Fruit fly (Drosophila melanogaster): ENCODE measurements around the gene subdued.

The subdued gene

DNA sequence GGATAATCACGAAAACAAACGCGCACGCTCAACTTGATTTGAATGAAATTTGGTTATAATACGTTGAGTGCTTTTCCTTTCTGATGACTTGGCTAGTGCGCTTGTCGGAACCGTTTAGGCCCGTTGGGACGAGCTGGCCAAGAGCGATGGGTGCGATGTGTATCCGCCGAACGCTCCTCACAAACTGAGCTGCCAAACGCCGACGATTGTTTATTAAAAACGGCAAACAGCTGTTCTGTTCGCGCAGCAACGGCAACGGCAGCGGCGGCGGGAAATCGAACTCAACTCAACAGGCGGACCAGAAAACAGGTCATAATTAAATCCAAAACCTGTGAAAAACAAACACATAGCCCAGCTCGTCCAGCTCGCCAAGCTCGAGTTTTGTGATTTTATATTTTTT is 21.6 kb downstream of the subdued start (continued):
- no peak; the same call in 2 of the 3 replicates for TF ChIP-seq tgo (GFP tag; IDR thresholded peaks at IDR 0.05)
- TF ChIP-seq CG32532 (GFP tag; IDR thresholded peaks at IDR 0.05) = peak; percentile 46; the same call in 1 of the 2 replicates
- no peak for TF ChIP-seq Dip3 (GFP tag; optimal IDR thresholded peaks at IDR 0.05)
- TF ChIP-seq yki (optimal IDR thresholded peaks at IDR 0.05) = no peak
- TF ChIP-seq CG15514 (GFP tag; optimal IDR thresholded peaks at IDR 0.05) = peak; percentile 44
- no peak for TF ChIP-seq emc (GFP tag; optimal IDR thresholded peaks at IDR 0.05)
- no peak for TF ChIP-seq slbo (GFP tag; IDR thresholded peaks at IDR 0.05)
- TF ChIP-seq ranshi (GFP tag; IDR thresholded peaks at IDR 0.05) = no peak
- TF ChIP-seq slp2 (GFP tag; optimal IDR thresholded peaks at IDR 0.05) = no peak
- TF ChIP-seq Gsc (GFP tag; IDR thresholded peaks at IDR 0.05) = no peak
- no peak for TF ChIP-seq Dfd (GFP tag; optimal IDR thresholded peaks at IDR 0.05)
- no peak for TF ChIP-seq jigr1 (GFP tag; IDR thresholded peaks at IDR 0.05)
- no peak for TF ChIP-seq CG2129 (GFP tag; IDR thresholded peaks at IDR 0.05; ENCODE audit: partially characterized antibody)
- no peak for TF ChIP-seq Hmx (GFP tag; optimal IDR thresholded peaks at IDR 0.05)
- no peak; the same call in none of the 2 replicates for TF ChIP-seq vvl (GFP tag; IDR thresholded peaks at IDR 0.05)
- 0 out of 3 replicates have a peak, but pooled peaks have one; percentile 27 for TF ChIP-seq zfh1 (GFP tag; IDR thresholded peaks at IDR 0.05)
- no peak for TF ChIP-seq chm (GFP tag; IDR thresholded peaks at IDR 0.05)
- TF ChIP-seq CG14667 (GFP tag; IDR thresholded peaks at IDR 0.05) = no peak
- TF ChIP-seq nmo (GFP tag; optimal IDR thresholded peaks at IDR 0.05) = no peak
- TF ChIP-seq Meics (GFP tag; optimal IDR thresholded peaks at IDR 0.05) = peak; percentile 37
- no peak for TF ChIP-seq CG10274 (GFP tag; optimal IDR thresholded peaks at IDR 0.05)
- peak; percentile 20 for TF ChIP-seq lab (GFP tag; optimal IDR thresholded peaks at IDR 0.05)
- TF ChIP-seq grn (GFP tag; optimal IDR thresholded peaks at IDR 0.05) = no peak
- no peak for TF ChIP-seq Oaz (GFP tag; IDR thresholded peaks at IDR 0.05)
- TF ChIP-seq jing (GFP tag; optimal IDR thresholded peaks at IDR 0.05) = no peak
- no peak for TF ChIP-seq CG6254 (GFP tag; optimal IDR thresholded peaks at IDR 0.05)
- TF ChIP-seq B-H2 (GFP tag; optimal IDR thresholded peaks at IDR 0.05) = peak; percentile 53
- TF ChIP-seq Aef1 (GFP tag; IDR thresholded peaks at IDR 0.05) = no peak
- no peak for TF ChIP-seq E2f1 (GFP tag; IDR thresholded peaks at IDR 0.05)
- TF ChIP-seq Atf6 (GFP tag; IDR thresholded peaks at IDR 0.05) = 0 out of 2 replicates have a peak, but pooled peaks have one; percentile 14
- no peak for TF ChIP-seq hb (GFP tag; IDR thresholded peaks at IDR 0.05; ENCODE audit: partially characterized antibody)
- no peak for TF ChIP-seq cato (GFP tag; optimal IDR thresholded peaks at IDR 0.05; ENCODE audit: borderline replicate concordance)
- TF ChIP-seq Drgx (GFP tag; IDR thresholded peaks at IDR 0.05) = no peak
- TF ChIP-seq ase (GFP tag; IDR thresholded peaks at IDR 0.05) = no peak
- no peak for TF ChIP-seq Mad (GFP tag; optimal IDR thresholded peaks at IDR 0.05)
- TF ChIP-seq Ets97D (GFP tag; optimal IDR thresholded peaks at IDR 0.05) = no peak
- TF ChIP-seq B-H1 (GFP tag; IDR thresholded peaks at IDR 0.05) = no peak
- no peak for TF ChIP-seq Dp (GFP tag; optimal IDR thresholded peaks at IDR 0.05)
- no peak for TF ChIP-seq CG1647 (GFP tag; optimal IDR thresholded peaks at IDR 0.05)
- no peak for TF ChIP-seq Six4 (GFP tag; optimal IDR thresholded peaks at IDR 0.05)
- no peak for TF ChIP-seq pho (GFP tag; optimal IDR thresholded peaks at IDR 0.05)
- no peak for TF ChIP-seq CG3407 (GFP tag; optimal IDR thresholded peaks at IDR 0.05)
- TF ChIP-seq CG7928 (GFP tag; optimal IDR thresholded peaks at IDR 0.05) = no peak
- no peak for TF ChIP-seq pan (optimal IDR thresholded peaks at IDR 0.05)
- TF ChIP-seq pan (GFP tag; optimal IDR thresholded peaks at IDR 0.05 in 1 of 2, IDR thresholded peaks at IDR 0.05 in 1 of 2) = peak in 1 of 2 experiments; percentile 33
- TF ChIP-seq lov (optimal IDR thresholded peaks at IDR 0.05) = no peak
- TF ChIP-seq lov (GFP tag; IDR thresholded peaks at IDR 0.05) = no peak
- no peak for TF ChIP-seq repo (GFP tag; optimal IDR thresholded peaks at IDR 0.05)
- no peak for TF ChIP-seq hkb (optimal IDR thresholded peaks at IDR 0.05)
- TF ChIP-seq hkb (GFP tag; IDR thresholded peaks at IDR 0.05) = no peak
- TF ChIP-seq Bteb2 (GFP tag; optimal IDR thresholded peaks at IDR 0.05) = no peak
- no peak for TF ChIP-seq lbe (GFP tag; optimal IDR thresholded peaks at IDR 0.05)
- TF ChIP-seq H15 (GFP tag; IDR thresholded peaks at IDR 0.05) = no peak
- no peak for TF ChIP-seq HLH3B (GFP tag; IDR thresholded peaks at IDR 0.05)

All from whole organism, embryonic.